Fruit fly (Drosophila melanogaster) whole organism, prepupa: ENCODE results near the gene TfIIA-S.
A peak's percentile ranks its signal among the peaks of the same experiment; 100 is the strongest.

Experiments
- Blimp-1 ChIP-seq: fragments of 200-800 bp; sonication (Bioruptor generic); optimal IDR thresholded peaks from 3 replicates; lab custom pipeline; 2017; ENCODE audit warnings: missing biosample characterization, missing genetic modification characterization, mild to moderate bottlenecking, moderate library complexity, missing genetic modification reagents
- CG10631 ChIP-seq: fragments of 200-800 bp; sonication (Bioruptor generic); optimal IDR thresholded peaks from 2 replicates; lab custom pipeline; 2016; ENCODE audit warnings: missing biosample characterization, missing genetic modification characterization
- CG11294 ChIP-seq: fragments of 200-800 bp; sonication (Bioruptor generic); IDR thresholded peaks from 2 replicates; pipeline ENCODE4 v1.3.6; 2022; ENCODE audit warnings: missing biosample characterization, missing genetic modification characterization
- CG11762 ChIP-seq: fragments of 200-800 bp; sonication (Bioruptor generic); optimal IDR thresholded peaks from 3 replicates; lab custom pipeline; 2016; ENCODE audit warnings: missing biosample characterization, missing genetic modification characterization; ENCODE audit not compliant: insufficient read depth
- CG11902 ChIP-seq: fragments of 200-800 bp; sonication (Bioruptor generic); optimal IDR thresholded peaks from 3 replicates; lab custom pipeline; 2016; ENCODE audit warnings: missing biosample characterization, missing genetic modification characterization
- CG1621 ChIP-seq: fragments of 200-800 bp; sonication (Bioruptor generic); optimal IDR thresholded peaks from 3 replicates; lab custom pipeline; 2018; ENCODE audit warnings: missing biosample characterization, mild to moderate bottlenecking, missing genetic modification characterization
- CG16779 ChIP-seq: fragments of 200-800 bp; sonication (Bioruptor generic); optimal IDR thresholded peaks from 3 replicates; lab custom pipeline; 2017; ENCODE audit warnings: missing biosample characterization, mild to moderate bottlenecking, missing genetic modification characterization
- CG3032 ChIP-seq: fragments of 200-800 bp; optimal IDR thresholded peaks from 2 replicates; lab custom pipeline; 2019; ENCODE audit warnings: missing biosample characterization, mild to moderate bottlenecking, missing genetic modification characterization, moderate library complexity
- CG31627 ChIP-seq: fragments of 200-800 bp; sonication (Bioruptor generic); optimal IDR thresholded peaks from 3 replicates; lab custom pipeline; 2016; ENCODE audit warnings: missing biosample characterization, missing genetic modification characterization
- CG32006 ChIP-seq: fragments of 200-800 bp; sonication (Bioruptor generic); optimal IDR thresholded peaks from 3 replicates; lab custom pipeline; 2017; ENCODE audit warnings: missing biosample characterization, mild to moderate bottlenecking, missing genetic modification characterization
- CG34406 ChIP-seq: fragments of 200-800 bp; sonication (Bioruptor generic); optimal IDR thresholded peaks from 3 replicates; lab custom pipeline; 2016; ENCODE audit warnings: missing biosample characterization, missing genetic modification characterization
- CG4318 ChIP-seq: fragments of 200-800 bp; sonication (Bioruptor generic); optimal IDR thresholded peaks from 3 replicates; lab custom pipeline; 2017; ENCODE audit warnings: missing biosample characterization, mild to moderate bottlenecking, missing genetic modification characterization
- CG6276 ChIP-seq: fragments of 200-800 bp; sonication (Bioruptor generic); optimal IDR thresholded peaks from 2 replicates; lab custom pipeline; 2017; ENCODE audit warnings: missing biosample characterization, mild to moderate bottlenecking, missing genetic modification characterization
- CG6792 ChIP-seq: fragments of 200-800 bp; sonication (Bioruptor generic); optimal IDR thresholded peaks from 3 replicates; lab custom pipeline; 2016; ENCODE audit warnings: missing biosample characterization, missing genetic modification characterization
- CG6808 ChIP-seq: fragments of 200-800 bp; sonication (Bioruptor generic); optimal IDR thresholded peaks from 3 replicates; lab custom pipeline; 2017; ENCODE audit warnings: missing biosample characterization, missing genetic modification characterization, mild to moderate bottlenecking, moderate library complexity, missing genetic modification reagents
- CG6854 ChIP-seq: fragments of 200-800 bp; sonication (Bioruptor generic); optimal IDR thresholded peaks from 2 replicates; lab custom pipeline; 2017; ENCODE audit warnings: missing biosample characterization, mild to moderate bottlenecking, missing genetic modification characterization
- CG7368 ChIP-seq: fragments of 200-800 bp; sonication (Bioruptor generic); optimal IDR thresholded peaks from 3 replicates; lab custom pipeline; 2016; ENCODE audit warnings: missing biosample characterization, missing genetic modification characterization
- CG8119 ChIP-seq: fragments of 200-800 bp; sonication (Bioruptor generic); IDR thresholded peaks from 3 replicates; pipeline ENCODE4 v1.3.6; 2022; ENCODE audit warnings: missing biosample characterization, missing genetic modification characterization
- CG8319 ChIP-seq: fragments of 200-800 bp; sonication (Bioruptor generic); optimal IDR thresholded peaks from 3 replicates; lab custom pipeline; 2016; ENCODE audit warnings: missing biosample characterization, missing genetic modification characterization
- CG8632 ChIP-seq: fragments of 200-800 bp; sonication (Bioruptor generic); optimal IDR thresholded peaks from 3 replicates; lab custom pipeline; 2016; ENCODE audit warnings: missing biosample characterization, missing genetic modification characterization
- Eip75B ChIP-seq: fragments of 200-800 bp; sonication (Bioruptor generic); optimal IDR thresholded peaks from 3 replicates; lab custom pipeline; 2016; ENCODE audit warnings: missing biosample characterization, missing genetic modification characterization
- Eip78C ChIP-seq: fragments of 200-800 bp; sonication (Bioruptor generic); peaks from one replicate; lab custom pipeline; 2016; ENCODE audit warnings: missing biosample characterization, missing genetic modification characterization
- Eip93F ChIP-seq: fragments of 200-800 bp; sonication (Bioruptor generic); optimal IDR thresholded peaks from 2 replicates; lab custom pipeline; 2016; ENCODE audit warnings: missing biosample characterization, mild to moderate bottlenecking, missing genetic modification characterization
- Ets21C ChIP-seq: fragments of 200-800 bp; sonication (Bioruptor generic); optimal IDR thresholded peaks from 3 replicates; lab custom pipeline; 2016; ENCODE audit warnings: missing biosample characterization, missing genetic modification characterization
- Ets96B ChIP-seq: fragments of 200-800 bp; optimal IDR thresholded peaks from 2 replicates; lab custom pipeline; 2019; ENCODE audit warnings: missing biosample characterization, mild to moderate bottlenecking, missing genetic modification characterization, moderate library complexity
- Gug ChIP-seq: fragments of 200-800 bp; sonication (Bioruptor generic); IDR thresholded peaks from 2 replicates; pipeline ENCODE4 v1.3.6; 2022; ENCODE audit warnings: missing biosample characterization, missing genetic modification characterization
- Hr38 ChIP-seq: sonication (Bioruptor generic); optimal IDR thresholded peaks from 2 replicates; lab custom pipeline; 2016; ENCODE audit warnings: missing biosample characterization, missing genetic modification characterization
- Hr39 ChIP-seq: fragments of 200-800 bp; sonication (Bioruptor generic); optimal IDR thresholded peaks from 2 replicates; lab custom pipeline; 2016; ENCODE audit warnings: missing biosample characterization, missing genetic modification characterization
- Hr4 ChIP-seq: fragments of 200-800 bp; sonication (Bioruptor generic); optimal IDR thresholded peaks from 3 replicates; lab custom pipeline; 2016; ENCODE audit warnings: missing biosample characterization, missing genetic modification characterization
- Met ChIP-seq: fragments of 200-800 bp; sonication (Bioruptor generic); optimal IDR thresholded peaks from 3 replicates; lab custom pipeline; 2016; ENCODE audit warnings: missing biosample characterization, missing genetic modification characterization
- OdsH ChIP-seq: fragments of 200-800 bp; sonication (Bioruptor generic); optimal IDR thresholded peaks from 3 replicates; lab custom pipeline; 2016; ENCODE audit warnings: missing biosample characterization, missing genetic modification characterization
- Smox ChIP-seq: fragments of 200-800 bp; sonication (Bioruptor generic); optimal IDR thresholded peaks from 3 replicates; lab custom pipeline; 2016; ENCODE audit warnings: missing biosample characterization, missing genetic modification characterization
- Sox15 ChIP-seq: fragments of 200-800 bp; sonication (Bioruptor generic); optimal IDR thresholded peaks from 3 replicates; lab custom pipeline; 2016; ENCODE audit warnings: missing biosample characterization, missing genetic modification characterization
- achi ChIP-seq: fragments of 200-800 bp; sonication (Bioruptor generic); optimal IDR thresholded peaks from 3 replicates; lab custom pipeline; 2016; ENCODE audit warnings: missing biosample characterization, missing genetic modification characterization
- acj6 ChIP-seq: fragments of 200-800 bp; sonication (Bioruptor generic); optimal IDR thresholded peaks from 3 replicates; lab custom pipeline; 2016; ENCODE audit warnings: missing biosample characterization, missing genetic modification characterization
- cyc ChIP-seq: fragments of 200-800 bp; sonication (Bioruptor generic); optimal IDR thresholded peaks from 3 replicates; lab custom pipeline; 2016; ENCODE audit warnings: missing biosample characterization, missing genetic modification characterization
- dac ChIP-seq: fragments of 200-800 bp; sonication (Bioruptor generic); optimal IDR thresholded peaks from 2 replicates; lab custom pipeline; 2017; ENCODE audit warnings: missing biosample characterization, mild to moderate bottlenecking, missing genetic modification characterization
- dsx ChIP-seq: fragments of 200-800 bp; optimal IDR thresholded peaks from 3 replicates; lab custom pipeline; 2019; ENCODE audit warnings: missing biosample characterization, mild to moderate bottlenecking, missing genetic modification characterization, moderate library complexity; ENCODE audit not compliant: poor library complexity, severe bottlenecking
- net ChIP-seq: fragments of 200-800 bp; sonication (Bioruptor generic); optimal IDR thresholded peaks from 3 replicates; lab custom pipeline; 2016; ENCODE audit warnings: missing biosample characterization, missing genetic modification characterization
- pdm3 ChIP-seq: fragments of 200-800 bp; sonication (Bioruptor generic); optimal IDR thresholded peaks from 3 replicates; lab custom pipeline; 2016; ENCODE audit warnings: missing biosample characterization, missing genetic modification characterization
- salr ChIP-seq, 2 experiments: fragments of 200-800 bp; sonication (Bioruptor generic); optimal IDR thresholded peaks; 3 replicates each; lab custom pipeline; 2016 to 2018; ENCODE audit warnings: missing biosample characterization in 2 of 2, missing genetic modification characterization in 2 of 2, mild to moderate bottlenecking in 1 of 2
- spab ChIP-seq: fragments of 200-800 bp; sonication (Bioruptor generic); optimal IDR thresholded peaks from 2 replicates; lab custom pipeline; 2017; ENCODE audit warnings: missing biosample characterization, mild to moderate bottlenecking, missing genetic modification characterization, missing genetic modification reagents
- ss ChIP-seq, 2 experiments: fragments of 200-800 bp; sonication (Bioruptor generic); optimal IDR thresholded peaks; 2 replicates in 1 of 2; 3 replicates in 1 of 2; lab custom pipeline; 2017 to 2018; ENCODE audit warnings: mild to moderate bottlenecking in 2 of 2, missing biosample characterization in 2 of 2, missing genetic modification characterization in 2 of 2, moderate library complexity in 1 of 2
- svp ChIP-seq: fragments of 200-800 bp; sonication (Bioruptor generic); peaks from one replicate; lab custom pipeline; 2016; ENCODE audit warnings: missing biosample characterization, missing genetic modification characterization
- topi ChIP-seq: fragments of 200-800 bp; sonication (Bioruptor generic); optimal IDR thresholded peaks from 3 replicates; lab custom pipeline; 2016; ENCODE audit warnings: missing biosample characterization, missing genetic modification characterization
- vri ChIP-seq: fragments of 200-800 bp; sonication (Bioruptor generic); optimal IDR thresholded peaks from 3 replicates; lab custom pipeline; 2016; ENCODE audit warnings: missing biosample characterization, mild to moderate bottlenecking, missing genetic modification characterization

Gene TfIIA-S

dm6 chr3R:23915967-23916366 is 25.1 kb upstream of the TfIIA-S start (continued):
- TF ChIP-seq pdm3 (GFP tag; lab: Kevin White, UChicago): peak; percentile 88
- TF ChIP-seq CG6792: peak; percentile 90
- TF ChIP-seq CG34406 (GFP tag; lab: Kevin White, UChicago): peak; percentile 86
- peak; percentile 74 for TF ChIP-seq CG11762 (GFP tag; lab: Kevin White, UChicago)
- peak; percentile 91 for TF ChIP-seq topi (GFP tag; lab: Kevin White, UChicago)
- TF ChIP-seq Hr38 (GFP tag; lab: Kevin White, UChicago): no peak
- TF ChIP-seq spab: peak; percentile 88
- TF ChIP-seq CG8119 (GFP tag; lab: Robert Waterston, UW): peak; percentile 76
- TF ChIP-seq CG8632 (GFP tag; lab: Kevin White, UChicago): peak; percentile 82
- TF ChIP-seq CG31627 (GFP tag; lab: Kevin White, UChicago): peak; percentile 87
- peak; percentile 44 for TF ChIP-seq Eip93F (GFP tag; lab: Kevin White, UChicago)
- peak; percentile 79 for TF ChIP-seq Ets21C (GFP tag; lab: Kevin White, UChicago)
- peak; percentile 48 for TF ChIP-seq CG4318 (GFP tag; lab: Kevin White, UChicago)
- peak; percentile 80 for TF ChIP-seq Sox15 (GFP tag; lab: Kevin White, UChicago)
- TF ChIP-seq CG8319 (GFP tag; lab: Kevin White, UChicago): peak; percentile 80
- peak; percentile 84 for TF ChIP-seq achi
- TF ChIP-seq dsx (GFP tag; lab: Kevin White, UChicago): peak; percentile 85
- peak; percentile 55 for TF ChIP-seq Blimp-1
- peak; percentile 89 for TF ChIP-seq CG6808 (GFP tag; lab: Kevin White, UChicago)
- TF ChIP-seq Gug (GFP tag; lab: Robert Waterston, UW): no peak
- peak; percentile 92 for TF ChIP-seq acj6 (GFP tag; lab: Kevin White, UChicago)
- TF ChIP-seq CG11294 (GFP tag; lab: Robert Waterston, UW): no peak
- peak; percentile 77 for TF ChIP-seq CG32006 (GFP tag; lab: Kevin White, UChicago)
- TF ChIP-seq dac (GFP tag; lab: Kevin White, UChicago): peak; percentile 36
- peak; percentile 85 for TF ChIP-seq net
- TF ChIP-seq CG16779 (tag; lab: Kevin White, UChicago): peak; percentile 69
- TF ChIP-seq vri: peak; percentile 71
- peak; percentile 89 for TF ChIP-seq Hr39 (GFP tag; lab: Kevin White, UChicago)
- peak; percentile 89 for TF ChIP-seq CG10631 (GFP tag; lab: Kevin White, UChicago)
- TF ChIP-seq salr (GFP tag; optimal IDR thresholded peaks at IDR 0.05; lab: Kevin White, UChicago): peak; percentile 78 to 83
- TF ChIP-seq Ets96B (tag; lab: Kevin White, UChicago): peak; percentile 91

dm6 chr3R:23915042-23915428 is 24.2 kb upstream of the TfIIA-S start:
- TF ChIP-seq Eip93F (GFP tag; lab: Kevin White, UChicago) (peak; percentile 83), CG11294 (GFP tag; lab: Robert Waterston, UW) (peak; percentile 32; the same call in 1 of the 2 replicates), Met (peak; percentile 97), Gug (GFP tag; lab: Robert Waterston, UW) (peak; percentile 64), Sox15 (GFP tag; lab: Kevin White, UChicago) (peak; percentile 95), Blimp-1 (peak; percentile 74), Eip75B (GFP tag; lab: Kevin White, UChicago) (peak; percentile 97), cyc (GFP tag; lab: Kevin White, UChicago) (peak; percentile 94), Eip78C (peak; percentile 98), Hr4 (peak; percentile 63), CG3032 (tag; lab: Kevin White, UChicago) (peak; percentile 97), CG8119 (GFP tag; lab: Robert Waterston, UW) (peak; percentile 77), dac (GFP tag; lab: Kevin White, UChicago) (peak; percentile 21), CG1621 (tag; lab: Kevin White, UChicago) (peak; percentile 95), OdsH (GFP tag; lab: Kevin White, UChicago) (peak; percentile 96), CG7368 (GFP tag; lab: Kevin White, UChicago) (peak; percentile 96), acj6 (GFP tag; lab: Kevin White, UChicago) (peak; percentile 97), CG16779 (tag; lab: Kevin White, UChicago) (peak; percentile 90), achi (peak; percentile 94), net (peak; percentile 95), CG4318 (GFP tag; lab: Kevin White, UChicago) (peak; percentile 14), CG6276 (GFP tag; lab: Kevin White, UChicago) (no peak), CG6792 (peak; percentile 97), Smox (peak; percentile 94), Hr38 (GFP tag; lab: Kevin White, UChicago) (no peak), topi (GFP tag; lab: Kevin White, UChicago) (peak; percentile 96), CG11902 (GFP tag; lab: Kevin White, UChicago) (peak; percentile 94), CG6854 (GFP tag; lab: Kevin White, UChicago) (peak; percentile 56), CG11762 (GFP tag; lab: Kevin White, UChicago) (peak; percentile 92), CG8319 (GFP tag; lab: Kevin White, UChicago) (peak; percentile 94), CG34406 (GFP tag; lab: Kevin White, UChicago) (peak; percentile 97), Ets21C (GFP tag; lab: Kevin White, UChicago) (peak; percentile 88), svp (GFP tag; lab: Kevin White, UChicago) (peak; percentile 99), ss (GFP tag; optimal IDR thresholded peaks at IDR 0.05; lab: Kevin White, UChicago) (peak; percentile 88 to 97), CG10631 (GFP tag; lab: Kevin White, UChicago) (peak; percentile 96)
